Worm (Caenorhabditis elegans) whole organism, L1 larva: ENCODE measurements around the gene F45E1.5.
A peak's percentile ranks its signal among the peaks of the same experiment; 100 is the strongest.

ENCODE experiments used
- aha-1 ChIP-seq: fragments of 150-350 bp; optimal IDR thresholded peaks from 2 replicates; lab custom pipeline; 2014; ENCODE audit warnings: missing biosample characterization, missing genetic modification characterization
- aly-2 ChIP-seq: fragments of 150-350 bp; optimal IDR thresholded peaks from 2 replicates; lab custom pipeline; 2014; ENCODE audit warnings: missing biosample characterization, missing genetic modification characterization
- ama-1 ChIP-seq: fragments of 150-350 bp; optimal IDR thresholded peaks from 2 replicates; lab custom pipeline; 2014
- blmp-1 ChIP-seq: fragments of 150-350 bp; optimal IDR thresholded peaks from 2 replicates; lab custom pipeline; 2014; ENCODE audit warnings: missing biosample characterization, missing genetic modification characterization
- ceh-8 ChIP-seq: fragments of 200-800 bp; sonication (Bioruptor generic); optimal IDR thresholded peaks from 2 replicates; lab custom pipeline; 2018; ENCODE audit warnings: mild to moderate bottlenecking, missing genetic modification characterization, moderate library complexity, missing compliant biosample characterization
- ceh-82 ChIP-seq, 3 experiments: fragments of 150-350 bp in 1 of 3; sonication (generic microtip) in 2 of 3; optimal IDR thresholded peaks; 2 replicates each; lab custom pipeline; 2014 to 2017; ENCODE audit warnings: missing biosample characterization in 3 of 3, missing genetic modification characterization in 3 of 3
- ces-1 ChIP-seq: fragments of 150-350 bp; optimal IDR thresholded peaks from 2 replicates; lab custom pipeline; 2014; ENCODE audit warnings: missing biosample characterization, missing genetic modification reagents, missing genetic modification characterization
- egl-13 ChIP-seq: sonication (generic microtip); optimal IDR thresholded peaks from 2 replicates; lab custom pipeline; 2016; ENCODE audit warnings: missing genotype, missing genetic modification reagents, missing genetic modification characterization, missing compliant biosample characterization
- elt-3 ChIP-seq, 6 experiments: fragments of 150-350 bp in 1 of 6; sonication (generic microtip); optimal IDR thresholded peaks; 2 replicates each; lab custom pipeline; 2017 to 2018; ENCODE audit warnings: missing biosample characterization in 6 of 6, missing genetic modification characterization in 6 of 6, inconsistent platforms in 1 of 6
- ets-5 ChIP-seq: fragments of 200-800 bp; sonication (Bioruptor generic); IDR thresholded peaks from 2 replicates; pipeline ENCODE4 v1.3.6; 2022; ENCODE audit warnings: missing genetic modification characterization, missing compliant biosample characterization
- fkh-4 ChIP-seq: sonication (generic microtip); optimal IDR thresholded peaks from 2 replicates; lab custom pipeline; 2016; ENCODE audit warnings: missing compliant biosample characterization, missing genetic modification characterization, borderline replicate concordance
- fkh-8 ChIP-seq: sonication (generic microtip); optimal IDR thresholded peaks from 2 replicates; lab custom pipeline; 2016; ENCODE audit warnings: mild to moderate bottlenecking, missing genetic modification characterization, missing compliant biosample characterization
- grh-1 ChIP-seq: fragments of 200-800 bp; sonication (Bioruptor generic); IDR thresholded peaks from 2 replicates; pipeline ENCODE4 v1.3.6; 2022; ENCODE audit warnings: missing genetic modification reagents, missing genetic modification characterization, missing compliant biosample characterization
- isw-1 ChIP-seq: fragments of 200-800 bp; sonication (Bioruptor generic); IDR thresholded peaks from 2 replicates; pipeline ENCODE4 v1.3.6; 2022; ENCODE audit warnings: missing genetic modification characterization, missing compliant biosample characterization
- lin-13 ChIP-seq: fragments of 150-350 bp; optimal IDR thresholded peaks from 2 replicates; lab custom pipeline; 2014; ENCODE audit warnings: missing biosample characterization, missing genetic modification reagents, missing genetic modification characterization
- lin-14 ChIP-seq: fragments of 200-800 bp; sonication (Bioruptor generic); optimal IDR thresholded peaks from 2 replicates; lab custom pipeline; 2018; ENCODE audit warnings: mild to moderate bottlenecking, missing genetic modification characterization, moderate library complexity, missing compliant biosample characterization
- lin-15B ChIP-seq: fragments of 150-350 bp; sonication (generic microtip); optimal IDR thresholded peaks from 3 replicates; lab custom pipeline; 2014; ENCODE audit warnings: missing biosample characterization, missing genetic modification characterization
- lin-35 ChIP-seq, 2 experiments: fragments of 150-350 bp; optimal IDR thresholded peaks; 2 replicates each; lab custom pipeline; 2014; ENCODE audit warnings: missing biosample characterization in 2 of 2, missing genetic modification characterization in 2 of 2, missing genetic modification reagents in 2 of 2
- lin-39 ChIP-seq: fragments of 150-350 bp; optimal IDR thresholded peaks from 2 replicates; lab custom pipeline; 2014; ENCODE audit warnings: missing biosample characterization, missing genetic modification reagents, missing genetic modification characterization
- lsy-2 ChIP-seq, 2 experiments: fragments of 150-350 bp; optimal IDR thresholded peaks; 2 replicates each; lab custom pipeline; 2014; ENCODE audit warnings: missing biosample characterization in 2 of 2, missing genetic modification characterization in 2 of 2
- mdl-1 ChIP-seq, 2 experiments: fragments of 150-350 bp; optimal IDR thresholded peaks; 2 replicates each; lab custom pipeline; 2014 to 2017; ENCODE audit warnings: missing biosample characterization in 2 of 2, missing genetic modification characterization in 2 of 2, inconsistent platforms in 1 of 2
- mef-2 ChIP-seq: fragments of 150-350 bp; optimal IDR thresholded peaks from 2 replicates; lab custom pipeline; 2014; ENCODE audit warnings: missing biosample characterization, missing genetic modification characterization
- nhr-12 ChIP-seq: sonication (generic microtip); optimal IDR thresholded peaks from 2 replicates; lab custom pipeline; 2017; ENCODE audit warnings: missing biosample characterization, missing genetic modification characterization
- nhr-20 ChIP-seq: sonication (generic microtip); optimal IDR thresholded peaks from 2 replicates; lab custom pipeline; 2016; ENCODE audit warnings: mild to moderate bottlenecking, missing genetic modification characterization, missing compliant biosample characterization
- nhr-28 ChIP-seq: fragments of 150-350 bp; optimal IDR thresholded peaks from 2 replicates; lab custom pipeline; 2014; ENCODE audit warnings: missing biosample characterization, missing genetic modification characterization
- nhr-47 ChIP-seq: sonication (generic microtip); optimal IDR thresholded peaks from 2 replicates; lab custom pipeline; 2016; ENCODE audit warnings: mild to moderate bottlenecking, missing genetic modification characterization, moderate library complexity, missing compliant biosample characterization
- nhr-71 ChIP-seq: sonication (generic microtip); optimal IDR thresholded peaks from 2 replicates; lab custom pipeline; 2016; ENCODE audit warnings: mild to moderate bottlenecking, missing genetic modification characterization, moderate library complexity, missing compliant biosample characterization
- nhr-77 ChIP-seq: fragments of 150-350 bp; optimal IDR thresholded peaks from 2 replicates; lab custom pipeline; 2014; ENCODE audit warnings: missing biosample characterization, missing genetic modification characterization
- nhr-85 ChIP-seq: sonication (generic microtip); peaks from one replicate; lab custom pipeline; 2016; ENCODE audit warnings: missing genetic modification characterization, inconsistent platforms, missing compliant biosample characterization
- pqm-1 ChIP-seq: sonication (generic microtip); optimal IDR thresholded peaks from 3 replicates; lab custom pipeline; 2017; ENCODE audit warnings: missing biosample characterization, missing genetic modification characterization
- rnt-1 ChIP-seq: sonication (generic microtip); optimal IDR thresholded peaks from 2 replicates; lab custom pipeline; 2016; ENCODE audit warnings: mild to moderate bottlenecking, missing genetic modification characterization, moderate library complexity, missing compliant biosample characterization
- skn-1 ChIP-seq: fragments of 150-350 bp; optimal IDR thresholded peaks from 2 replicates; lab custom pipeline; 2014; ENCODE audit warnings: missing biosample characterization, missing genetic modification characterization
- snu-23 ChIP-seq: sonication (generic microtip); optimal IDR thresholded peaks from 2 replicates; lab custom pipeline; 2016; ENCODE audit warnings: missing genetic modification characterization, missing compliant biosample characterization
- sup-37 ChIP-seq: fragments of 200-800 bp; sonication (Bioruptor generic); optimal IDR thresholded peaks from 2 replicates; lab custom pipeline; 2018; ENCODE audit warnings: mild to moderate bottlenecking, missing genetic modification characterization, missing compliant biosample characterization
- unc-86 ChIP-seq: sonication (generic microtip); optimal IDR thresholded peaks from 2 replicates; lab custom pipeline; 2016; ENCODE audit warnings: missing genetic modification characterization, missing compliant biosample characterization
- unc-98 ChIP-seq: fragments of 200-800 bp; sonication (Bioruptor generic); IDR thresholded peaks from 2 replicates; pipeline ENCODE4 v1.3.6; 2022; ENCODE audit warnings: missing genetic modification characterization, missing compliant biosample characterization
- xbp-1 ChIP-seq: sonication (generic microtip); optimal IDR thresholded peaks from 2 replicates; lab custom pipeline; 2016; ENCODE audit warnings: missing genetic modification characterization, missing compliant biosample characterization
- ztf-11 ChIP-seq, 2 experiments: sonication (generic microtip); optimal IDR thresholded peaks; 2 replicates each; lab custom pipeline; 2016 to 2017; ENCODE audit warnings: missing genetic modification characterization in 2 of 2, missing biosample characterization in 1 of 2, missing compliant biosample characterization in 1 of 2

F45E1.5 gene

ce11 chrX:8003663-8004062 lies 27.2 kb downstream of the F45E1.5 start, which contains the start of the genes F45E1.1 and F45E1.2:
Gene F45E1.1 (plus strand): TSS chrX:8003682.
Gene F45E1.2 (plus strand): TSS chrX:8003733.
- no peak for TF ChIP-seq unc-86 (tag; lab: Kevin White, UChicago)
- no peak for TF ChIP-seq fkh-8
- no peak for TF ChIP-seq isw-1 (GFP tag; lab: Robert Waterston, UW)
- no peak for TF ChIP-seq blmp-1 (tag; lab: Kevin White, UChicago)
- no peak for TF ChIP-seq lin-15B (tag; lab: Kevin White, UChicago)
- TF ChIP-seq ztf-11 (tag; optimal IDR thresholded peaks at IDR 0.05; lab: Kevin White, UChicago): no peak
- TF ChIP-seq nhr-12: no peak
- no peak for TF ChIP-seq elt-3 (tag; optimal IDR thresholded peaks at IDR 0.05; lab: Kevin White, UChicago)
- no peak for TF ChIP-seq rnt-1 (tag; lab: Kevin White, UChicago)
- no peak for TF ChIP-seq nhr-28
- TF ChIP-seq lin-35 (GFP tag; optimal IDR thresholded peaks at IDR 0.05; lab: Kevin White, UChicago): no peak
- no peak for TF ChIP-seq nhr-77 (tag; lab: Kevin White, UChicago)
- TF ChIP-seq lsy-2 (tag; optimal IDR thresholded peaks at IDR 0.05; lab: Kevin White, UChicago): no peak
- no peak for TF ChIP-seq grh-1
- no peak for TF ChIP-seq snu-23 (GFP tag; lab: Kevin White, UChicago)
- no peak for TF ChIP-seq lin-39 (tag; lab: Kevin White, UChicago)
- TF ChIP-seq mef-2 (tag; lab: Kevin White, UChicago): no peak

ce11 chrX:8004845-8005244 lies 28.3 kb downstream of the F45E1.5 start:
- TF ChIP-seq aha-1 (no peak), blmp-1 (tag; lab: Kevin White, UChicago) (peak; percentile 6)

- TF ChIP-seq mdl-1 (tag; optimal IDR thresholded peaks at IDR 0.05; lab: Kevin White, UChicago): no peak
- no peak for TF ChIP-seq fkh-4 (tag; lab: Kevin White, UChicago)
- no peak for TF ChIP-seq ets-5 (GFP tag; lab: Robert Waterston, UW)
- no peak for TF ChIP-seq aly-2
- no peak for TF ChIP-seq ceh-8 (GFP tag; lab: Kevin White, UChicago)
- TF ChIP-seq egl-13: no peak
- TF ChIP-seq unc-98: no peak
- no peak for TF ChIP-seq skn-1
- no peak for TF ChIP-seq nhr-47
- TF ChIP-seq ces-1 (GFP tag; lab: Kevin White, UChicago): no peak
- no peak for TF ChIP-seq rnt-1 (tag; lab: Kevin White, UChicago)
- TF ChIP-seq nhr-77 (tag; lab: Kevin White, UChicago): no peak
- no peak for TF ChIP-seq snu-23 (GFP tag; lab: Kevin White, UChicago)
- TF ChIP-seq lin-13 (GFP tag; lab: Kevin White, UChicago): no peak
- TF ChIP-seq grh-1: no peak
- TF ChIP-seq pqm-1: no peak
- no peak for TF ChIP-seq xbp-1 (tag; lab: Kevin White, UChicago)
- no peak for TF ChIP-seq ceh-82 (tag; optimal IDR thresholded peaks at IDR 0.05; lab: Kevin White, UChicago)
- no peak for TF ChIP-seq sup-37
- TF ChIP-seq, all 84 proteins: peak for 0
Measured at ce11 chrX:8005967-8006366, 29.5 kb downstream of the F45E1.5 start.

- TF ChIP-seq snu-23 (GFP tag; lab: Kevin White, UChicago) (peak; percentile 37), ces-1 (GFP tag; lab: Kevin White, UChicago) (no peak), blmp-1 (tag; lab: Kevin White, UChicago) (no peak), lin-13 (GFP tag; lab: Kevin White, UChicago) (no peak), ceh-8 (GFP tag; lab: Kevin White, UChicago) (no peak), lin-14 (GFP tag; lab: Kevin White, UChicago) (peak; percentile 66), nhr-20 (tag; lab: Kevin White, UChicago) (peak; percentile 22), nhr-85 (peak; percentile 84), nhr-71 (peak; percentile 16), lin-39 (tag; lab: Kevin White, UChicago) (no peak), ama-1 (lab: Kevin White, UChicago) (no peak)
Measured at ce11 chrX:8010652-8011051, 34.2 kb downstream of the F45E1.5 start.
